Fruit fly (Drosophila melanogaster): ENCODE measurements around the gene CG18294.

Gene CG18294

dm6 chr3L:19495991-19496588, 20.7 kb upstream of the CG18294 start (continued):
- TF ChIP-seq Mrtf (GFP tag; IDR thresholded peaks at IDR 0.05), result no peak
- no peak for TF ChIP-seq scrt (GFP tag; optimal IDR thresholded peaks at IDR 0.05)
- TF ChIP-seq BtbVII (GFP tag; optimal IDR thresholded peaks at IDR 0.05), result peak; percentile 11
- TF ChIP-seq chif (GFP tag; optimal IDR thresholded peaks at IDR 0.05), result no peak
- TF ChIP-seq B-H1 (GFP tag; IDR thresholded peaks at IDR 0.05), result no peak
- no peak for TF ChIP-seq CTCF (GFP tag; optimal IDR thresholded peaks at IDR 0.05)
- no peak for TF ChIP-seq CG11723 (GFP tag; optimal IDR thresholded peaks at IDR 0.05)
- no peak for TF ChIP-seq tll (GFP tag; optimal IDR thresholded peaks at IDR 0.05)
- no peak for TF ChIP-seq CG17612 (GFP tag; IDR thresholded peaks at IDR 0.05)
- TF ChIP-seq CG34422 (GFP tag; IDR thresholded peaks at IDR 0.05), result no peak
- no peak for TF ChIP-seq cg (GFP tag; optimal IDR thresholded peaks at IDR 0.05)
- no peak for TF ChIP-seq CG8290 (GFP tag; optimal IDR thresholded peaks at IDR 0.05)
- TF ChIP-seq CG8290 (tag; optimal IDR thresholded peaks at IDR 0.05), result peak in 1 of 2 experiments; percentile 21
- TF ChIP-seq CG12659 (GFP tag; optimal IDR thresholded peaks at IDR 0.05), result peak; percentile 2
- no peak for TF ChIP-seq Pdp1 (GFP tag; optimal IDR thresholded peaks at IDR 0.05)
- TF ChIP-seq Ravus (GFP tag; IDR thresholded peaks at IDR 0.05), result no peak
- TF ChIP-seq sug (tag; optimal IDR thresholded peaks at IDR 0.05), result peak; percentile 65
- no peak for TF ChIP-seq tna (GFP tag; IDR thresholded peaks at IDR 0.05; ENCODE audit: partially characterized antibody)
- TF ChIP-seq CG12071 (GFP tag; optimal IDR thresholded peaks at IDR 0.05), result peak; percentile 41
- peak; percentile 33 for TF ChIP-seq CG13296 (GFP tag; optimal IDR thresholded peaks at IDR 0.05)
- no peak for TF ChIP-seq az2 (GFP tag; optimal IDR thresholded peaks at IDR 0.05)
- TF ChIP-seq stc (GFP tag; IDR thresholded peaks at IDR 0.05), result no peak
- TF ChIP-seq CG8089 (GFP tag; optimal IDR thresholded peaks at IDR 0.05), result no peak
- no peak for TF ChIP-seq D (optimal IDR thresholded peaks at IDR 0.05)
- TF ChIP-seq D (GFP tag; optimal IDR thresholded peaks at IDR 0.05), result no peak
- TF ChIP-seq CG4617 (GFP tag; optimal IDR thresholded peaks at IDR 0.05; ENCODE audit: borderline replicate concordance), result no peak
- no peak for TF ChIP-seq E2f2 (GFP tag; IDR thresholded peaks at IDR 0.05)
- TF ChIP-seq CG9437 (GFP tag; optimal IDR thresholded peaks at IDR 0.05), result no peak
- TF ChIP-seq CG18599 (GFP tag; optimal IDR thresholded peaks at IDR 0.05), result peak; percentile 10
- TF ChIP-seq ssp (GFP tag; IDR thresholded peaks at IDR 0.05), result no peak
- no peak for TF ChIP-seq CG8924 (tag; optimal IDR thresholded peaks at IDR 0.05)
- peak; percentile 46 for TF ChIP-seq exex (tag; optimal IDR thresholded peaks at IDR 0.05)
- no peak for TF ChIP-seq knrl (GFP tag; IDR thresholded peaks at IDR 0.05; ENCODE audit: partially characterized antibody)
- TF ChIP-seq mirr (GFP tag; optimal IDR thresholded peaks at IDR 0.05), result peak; percentile 24
- TF ChIP-seq trh (GFP tag; optimal IDR thresholded peaks at IDR 0.05), result no peak
- TF ChIP-seq twi (tag; optimal IDR thresholded peaks at IDR 0.05), result no peak
- TF ChIP-seq Gug (GFP tag; IDR thresholded peaks at IDR 0.05), result no peak
- TF ChIP-seq CG18619 (GFP tag; optimal IDR thresholded peaks at IDR 0.05), result no peak
- TF ChIP-seq CG13624 (GFP tag; optimal IDR thresholded peaks at IDR 0.05), result no peak
- TF ChIP-seq gro (GFP tag; optimal IDR thresholded peaks at IDR 0.05), result no peak
- TF ChIP-seq B-H2 (GFP tag; optimal IDR thresholded peaks at IDR 0.05), result no peak
- TF ChIP-seq fd3F (GFP tag; optimal IDR thresholded peaks at IDR 0.05), result no peak
- no peak for TF ChIP-seq en (GFP tag; optimal IDR thresholded peaks at IDR 0.05)
- peak; percentile 28 for TF ChIP-seq CG15514 (GFP tag; optimal IDR thresholded peaks at IDR 0.05)
- peak; percentile 14 for TF ChIP-seq CG3281 (GFP tag; optimal IDR thresholded peaks at IDR 0.05)
- peak; percentile 26 for TF ChIP-seq gem (tag; optimal IDR thresholded peaks at IDR 0.05)
- peak; percentile 11 for TF ChIP-seq PHDP (tag; optimal IDR thresholded peaks at IDR 0.05)
- TF ChIP-seq Adf1 (GFP tag; IDR thresholded peaks at IDR 0.05), result no peak
- TF ChIP-seq CG33213 (GFP tag; optimal IDR thresholded peaks at IDR 0.05), result no peak
- no peak for TF ChIP-seq Asciz (GFP tag; optimal IDR thresholded peaks at IDR 0.05)
- TF ChIP-seq CG18764 (GFP tag; optimal IDR thresholded peaks at IDR 0.05), result no peak

Measured in whole organism, embryonic.